Fruit fly (Drosophila melanogaster): ENCODE measurements around the gene CG31465.

CG31465 gene

dm6 chr3R:21848987-21849442 lies 31.6 kb upstream of the CG31465 start (continued):
- TF ChIP-seq Mad (GFP tag; optimal IDR thresholded peaks at IDR 0.05) (peak; percentile 36), CG10209 (GFP tag; optimal IDR thresholded peaks at IDR 0.05) (peak; percentile 55), CG11696 (GFP tag; IDR thresholded peaks at IDR 0.05) (peak; percentile 87), nerfin-1 (tag; optimal IDR thresholded peaks at IDR 0.05) (peak; percentile 74), CG42726 (GFP tag; IDR thresholded peaks at IDR 0.05; ENCODE audit: partially characterized antibody) (no peak), Poxn (GFP tag; IDR thresholded peaks at IDR 0.05) (no peak), crc (GFP tag; optimal IDR thresholded peaks at IDR 0.05) (peak; percentile 52), Rx (GFP tag; IDR thresholded peaks at IDR 0.05) (no peak), ato (GFP tag; IDR thresholded peaks at IDR 0.05; ENCODE audit: partially characterized antibody) (no peak), Antp (GFP tag; optimal IDR thresholded peaks at IDR 0.05) (peak; percentile 61), dati (GFP tag; IDR thresholded peaks at IDR 0.05) (no peak), Meics (GFP tag; optimal IDR thresholded peaks at IDR 0.05) (peak; percentile 66), CG10959 (GFP tag; IDR thresholded peaks at IDR 0.05) (peak; percentile 58), gsb-n (tag; optimal IDR thresholded peaks at IDR 0.05) (peak; percentile 56), Max (GFP tag; optimal IDR thresholded peaks at IDR 0.05) (peak; percentile 57), CG12391 (tag; optimal IDR thresholded peaks at IDR 0.05) (peak; percentile 73), ssp (GFP tag; IDR thresholded peaks at IDR 0.05) (peak; percentile 27; the same call in 1 of the 2 replicates), luna (GFP tag; optimal IDR thresholded peaks at IDR 0.05) (no peak), sim (GFP tag; IDR thresholded peaks at IDR 0.05) (peak; percentile 51), maf-S (GFP tag; optimal IDR thresholded peaks at IDR 0.05) (peak; percentile 26), Jarid2 (GFP tag; optimal IDR thresholded peaks at IDR 0.05) (peak; percentile 17), toy (GFP tag; IDR thresholded peaks at IDR 0.05) (no peak), Mes4 (GFP tag; optimal IDR thresholded peaks at IDR 0.05) (peak; percentile 21), Usf (GFP tag; optimal IDR thresholded peaks at IDR 0.05) (no peak), CG6272 (GFP tag; IDR thresholded peaks at IDR 0.05) (no peak), CG7928 (GFP tag; optimal IDR thresholded peaks at IDR 0.05) (no peak), lov (optimal IDR thresholded peaks at IDR 0.05) (no peak), lov (GFP tag; IDR thresholded peaks at IDR 0.05) (no peak), Oli (tag; optimal IDR thresholded peaks at IDR 0.05) (peak; percentile 78), Fer1 (GFP tag; optimal IDR thresholded peaks at IDR 0.05) (peak; percentile 57), CG6813 (GFP tag; optimal IDR thresholded peaks at IDR 0.05) (peak; percentile 66), pnt (GFP tag; optimal IDR thresholded peaks at IDR 0.05) (peak; percentile 61), Doc3 (GFP tag; IDR thresholded peaks at IDR 0.05; ENCODE audit: partially characterized antibody) (no peak), Six4 (GFP tag; optimal IDR thresholded peaks at IDR 0.05) (peak; percentile 75), Hmr (GFP tag; optimal IDR thresholded peaks at IDR 0.05) (peak; percentile 55), Vsx1 (GFP tag; optimal IDR thresholded peaks at IDR 0.05) (peak; percentile 50), CG11560 (tag; IDR thresholded peaks at IDR 0.05) (no peak), fru (optimal IDR thresholded peaks at IDR 0.05) (no peak), dmrt99B (tag; optimal IDR thresholded peaks at IDR 0.05) (peak; percentile 85), unpg (GFP tag; optimal IDR thresholded peaks at IDR 0.05) (peak; percentile 72), CG7357 (GFP tag; IDR thresholded peaks at IDR 0.05) (0 out of 3 replicates have a peak, but pooled peaks have one; percentile 31), phol (tag; optimal IDR thresholded peaks at IDR 0.05) (peak; percentile 84), CG8290 (GFP tag; optimal IDR thresholded peaks at IDR 0.05) (peak; percentile 9), CG8290 (tag; optimal IDR thresholded peaks at IDR 0.05) (peak in 1 of 2 experiments; percentile 20), Stat92E (GFP tag; optimal IDR thresholded peaks at IDR 0.05) (peak in 1 of 3 experiments; percentile 69), CG9817 (tag; optimal IDR thresholded peaks at IDR 0.05) (peak; percentile 31), CG10462 (GFP tag; optimal IDR thresholded peaks at IDR 0.05) (peak; percentile 8), CG16813 (GFP tag; IDR thresholded peaks at IDR 0.05; ENCODE audit: partially characterized antibody) (no peak), Dip3 (GFP tag; optimal IDR thresholded peaks at IDR 0.05) (peak; percentile 32), pan (optimal IDR thresholded peaks at IDR 0.05) (no peak), pan (GFP tag; optimal IDR thresholded peaks at IDR 0.05 in 1 of 2, IDR thresholded peaks at IDR 0.05 in 1 of 2) (peak in 1 of 2 experiments; percentile 35)
